Worm (Caenorhabditis elegans) whole organism, midembryonic: ENCODE results near the gene dsl-5.

ENCODE experiments used
- flt-1 ChIP-seq: fragments of 200-800 bp; sonication (Bioruptor generic); IDR thresholded peaks from 2 replicates; pipeline ENCODE4 v1.3.6; 2022; ENCODE audit warnings: missing genetic modification characterization, missing compliant biosample characterization
- med-1 ChIP-seq: sonication (generic microtip); optimal IDR thresholded peaks from 2 replicates; lab custom pipeline; 2017; ENCODE audit warnings: missing genetic modification characterization, mild to moderate bottlenecking, missing compliant biosample characterization, antibody characterized with exemption, missing genetic modification reagents; ENCODE audit not compliant: insufficient read depth
- tab-1 ChIP-seq: fragments of 200-800 bp; sonication (Bioruptor generic); IDR thresholded peaks from 2 replicates; pipeline ENCODE4 v1.3.6; 2022; ENCODE audit warnings: missing genetic modification characterization, missing compliant biosample characterization
- ztf-29 ChIP-seq: fragments of 200-800 bp; sonication (Bioruptor generic); IDR thresholded peaks from 2 replicates; pipeline ENCODE4 v1.3.6; 2022; ENCODE audit warnings: missing genetic modification reagents, missing genetic modification characterization, missing compliant biosample characterization

DNA sequence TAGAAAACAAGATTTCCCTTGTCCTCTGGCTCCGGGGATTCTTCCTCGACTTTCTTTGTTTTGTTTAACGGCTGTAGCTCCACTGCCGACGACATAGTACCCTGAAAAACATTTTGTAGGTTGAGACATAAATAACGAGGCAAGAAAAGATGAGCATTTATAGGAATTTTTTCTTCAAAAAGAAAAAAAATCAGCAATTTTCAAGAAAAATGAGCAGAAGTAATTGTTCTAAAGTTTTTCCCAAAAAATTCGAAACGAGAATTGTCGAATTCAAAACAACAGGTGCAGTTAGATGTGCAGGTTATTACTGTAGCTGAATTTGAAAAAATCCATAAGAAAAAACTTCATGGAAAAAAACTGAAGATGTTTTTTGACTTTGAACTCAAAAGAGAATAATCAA is 34.6 kb upstream of the dsl-5 start, which contains the start of gene ent-1:
- TF ChIP-seq tab-1 (GFP tag; lab: Robert Waterston, UW): no peak
- TF ChIP-seq ztf-29 (GFP tag; lab: Robert Waterston, UW): no peak
- TF ChIP-seq med-1 (GFP tag; lab: Kevin White, UChicago): no peak
- no peak for TF ChIP-seq flt-1 (GFP tag; lab: Robert Waterston, UW)
